Worm (Caenorhabditis elegans): ENCODE results near the gene Y77E11A.12.

Gene Y77E11A.12

ce11 chrIV:1475009-1475408 lies at the start of gene Y77E11A.12:
Gene Y77E11A.12 (minus strand): TSS chrIV:1475109.
- no peak for TF ChIP-seq nhr-76 (tag; optimal IDR thresholded peaks at IDR 0.05)
- TF ChIP-seq mep-1 (tag; optimal IDR thresholded peaks at IDR 0.05), result no peak
- TF ChIP-seq hlh-1 (tag; optimal IDR thresholded peaks at IDR 0.05), result no peak
- TF ChIP-seq unc-120 (tag; optimal IDR thresholded peaks at IDR 0.05; ENCODE audit: poor library complexity, severe bottlenecking), result no peak
- no peak for TF ChIP-seq ceh-43 (GFP tag; optimal IDR thresholded peaks at IDR 0.05)
- no peak for TF ChIP-seq ceh-39 (tag; optimal IDR thresholded peaks at IDR 0.05)
- TF ChIP-seq ces-1 (GFP tag; optimal IDR thresholded peaks at IDR 0.05), result no peak
- TF ChIP-seq elt-1 (tag; optimal IDR thresholded peaks at IDR 0.05; ENCODE audit: borderline replicate concordance, insufficient read depth), result no peak
- no peak for TF ChIP-seq lin-32 (GFP tag; optimal IDR thresholded peaks at IDR 0.05)
- TF ChIP-seq snpc-4 (tag; optimal IDR thresholded peaks at IDR 0.05), result no peak
- TF ChIP-seq zip-8 (tag; optimal IDR thresholded peaks at IDR 0.05), result no peak
- no peak for TF ChIP-seq ceh-83 (GFP tag; optimal IDR thresholded peaks at IDR 0.05)
- TF ChIP-seq sptf-1 (tag; optimal IDR thresholded peaks at IDR 0.05), result no peak

- TF ChIP-seq elt-1 (tag; optimal IDR thresholded peaks at IDR 0.05; ENCODE audit: borderline replicate concordance, insufficient read depth) (no peak), lin-13 (tag; optimal IDR thresholded peaks at IDR 0.05) (no peak), bed-3 (GFP tag; optimal IDR thresholded peaks at IDR 0.05) (no peak), drap-1 (GFP tag; optimal IDR thresholded peaks at IDR 0.05) (no peak), tbx-8 (GFP tag; optimal IDR thresholded peaks at IDR 0.05) (no peak), ham-2 (GFP tag; optimal IDR thresholded peaks at IDR 0.05) (no peak), nhr-237 (tag; optimal IDR thresholded peaks at IDR 0.05) (no peak), mep-1 (tag; optimal IDR thresholded peaks at IDR 0.05) (no peak), snpc-4 (tag; optimal IDR thresholded peaks at IDR 0.05) (no peak)
Observed at ce11 chrIV:1523418-1523817, 48.5 kb upstream of the Y77E11A.12 start, which contains the start of gene K03H6.1. Gene K03H6.1 (plus strand): TSS chrIV:1523718.

- TF ChIP-seq ceh-39 (tag; optimal IDR thresholded peaks at IDR 0.05), result no peak
- TF ChIP-seq lin-13 (tag; optimal IDR thresholded peaks at IDR 0.05), result no peak
- TF ChIP-seq ces-1 (GFP tag; optimal IDR thresholded peaks at IDR 0.05), result no peak
- TF ChIP-seq drap-1 (GFP tag; optimal IDR thresholded peaks at IDR 0.05), result no peak
- no peak for TF ChIP-seq nhr-2 (tag; optimal IDR thresholded peaks at IDR 0.05)
- no peak for TF ChIP-seq nhr-237 (tag; optimal IDR thresholded peaks at IDR 0.05)
- TF ChIP-seq ham-2 (GFP tag; optimal IDR thresholded peaks at IDR 0.05), result no peak
- no peak for TF ChIP-seq unc-62 (GFP tag; optimal IDR thresholded peaks at IDR 0.05)
- no peak for TF ChIP-seq flh-1 (GFP tag; optimal IDR thresholded peaks at IDR 0.05)
- TF ChIP-seq unc-120 (tag; optimal IDR thresholded peaks at IDR 0.05; ENCODE audit: poor library complexity, severe bottlenecking), result no peak
- TF ChIP-seq snpc-4 (tag; optimal IDR thresholded peaks at IDR 0.05), result no peak
- TF ChIP-seq ztf-11 (tag; optimal IDR thresholded peaks at IDR 0.05), result no peak
Observed at ce11 chrIV:1522358-1522757, 47.4 kb upstream of the Y77E11A.12 start.

- TF ChIP-seq flh-1 (GFP tag; optimal IDR thresholded peaks at IDR 0.05), result no peak
Observed at ce11 chrIV:1521224-1521623, 46.3 kb upstream of the Y77E11A.12 start, which contains the start of gene K03H6.4. Gene K03H6.4 (minus strand): TSS chrIV:1521324.

ce11 chrIV:1516527-1516926 lies 41.6 kb upstream of the Y77E11A.12 start, which contains the start of gene clec-172:
Gene clec-172 (minus strand): TSS chrIV:1516627.
- TF ChIP-seq cnd-1 (tag; optimal IDR thresholded peaks at IDR 0.05) (no peak), nhr-2 (tag; optimal IDR thresholded peaks at IDR 0.05) (no peak)

- no peak for TF ChIP-seq blmp-1 (tag; optimal IDR thresholded peaks at IDR 0.05)
- no peak for TF ChIP-seq ztf-11 (tag; optimal IDR thresholded peaks at IDR 0.05)
Observed at ce11 chrIV:1515891-1516290, 41.0 kb upstream of the Y77E11A.12 start.

ce11 chrIV:1514415-1514814 lies 39.5 kb upstream of the Y77E11A.12 start:
- no peak for TF ChIP-seq mab-5 (tag; optimal IDR thresholded peaks at IDR 0.05)
- no peak for TF ChIP-seq lin-32 (GFP tag; optimal IDR thresholded peaks at IDR 0.05)
- peak; percentile 10 for TF ChIP-seq ham-2 (GFP tag; optimal IDR thresholded peaks at IDR 0.05)
- TF ChIP-seq nhr-12 (tag; optimal IDR thresholded peaks at IDR 0.05), result no peak
- TF ChIP-seq sem-2 (GFP tag; optimal IDR thresholded peaks at IDR 0.05), result peak; percentile 22
- TF ChIP-seq mls-2 (tag; optimal IDR thresholded peaks at IDR 0.05), result peak; percentile 12
- TF ChIP-seq cnd-1 (tag; optimal IDR thresholded peaks at IDR 0.05), result peak; percentile 41
